Fruit fly (Drosophila melanogaster): ENCODE measurements around the gene kud.

kud gene

dm6 chr3L:16818063-16818462 lies 26.7 kb downstream of the kud start:
- TF ChIP-seq CG1620 (GFP tag; optimal IDR thresholded peaks at IDR 0.05): no peak
- TF ChIP-seq kay (GFP tag; ENCODE audit: borderline replicate concordance): no peak
- no peak for TF ChIP-seq pad (GFP tag; optimal IDR thresholded peaks at IDR 0.05)
- TF ChIP-seq cnc (optimal IDR thresholded peaks at IDR 0.05): no peak
- no peak for TF ChIP-seq CG11617 (GFP tag; optimal IDR thresholded peaks at IDR 0.05)
- TF ChIP-seq cic (GFP tag; optimal IDR thresholded peaks at IDR 0.05): no peak
- no peak for TF ChIP-seq Crg-1 (GFP tag; optimal IDR thresholded peaks at IDR 0.05)
- no peak for TF ChIP-seq ovo (GFP tag; optimal IDR thresholded peaks at IDR 0.05)
- TF ChIP-seq CG12768 (GFP tag; optimal IDR thresholded peaks at IDR 0.05): no peak
- no peak for TF ChIP-seq tj (GFP tag; optimal IDR thresholded peaks at IDR 0.05)
- TF ChIP-seq CG33017 (tag; optimal IDR thresholded peaks at IDR 0.05): no peak
- TF ChIP-seq CG7101 (tag; optimal IDR thresholded peaks at IDR 0.05): no peak
- no peak for TF ChIP-seq bab1 (GFP tag; optimal IDR thresholded peaks at IDR 0.05)
- TF ChIP-seq CG5204 (GFP tag; optimal IDR thresholded peaks at IDR 0.05): no peak
- TF ChIP-seq toe (GFP tag; optimal IDR thresholded peaks at IDR 0.05): no peak

- TF ChIP-seq ovo (GFP tag; optimal IDR thresholded peaks at IDR 0.05): no peak
These were observed 30.8 kb downstream of the kud start for dm6 chr3L:16813984-16814383.

dm6 chr3L:16811908-16812307 lies 32.9 kb downstream of the kud start:
- TF ChIP-seq ovo (GFP tag; optimal IDR thresholded peaks at IDR 0.05) (no peak), cic (GFP tag; optimal IDR thresholded peaks at IDR 0.05) (no peak), CG14711 (tag; optimal IDR thresholded peaks at IDR 0.05) (no peak), bab1 (GFP tag; optimal IDR thresholded peaks at IDR 0.05) (no peak), CG33017 (tag; optimal IDR thresholded peaks at IDR 0.05) (no peak), CG11617 (GFP tag; optimal IDR thresholded peaks at IDR 0.05) (no peak), Mnt (GFP tag; optimal IDR thresholded peaks at IDR 0.05) (no peak), Hr96 (GFP tag; optimal IDR thresholded peaks at IDR 0.05) (no peak), cnc (optimal IDR thresholded peaks at IDR 0.05) (no peak), CG7045 (GFP tag; optimal IDR thresholded peaks at IDR 0.05) (no peak)

DNA sequence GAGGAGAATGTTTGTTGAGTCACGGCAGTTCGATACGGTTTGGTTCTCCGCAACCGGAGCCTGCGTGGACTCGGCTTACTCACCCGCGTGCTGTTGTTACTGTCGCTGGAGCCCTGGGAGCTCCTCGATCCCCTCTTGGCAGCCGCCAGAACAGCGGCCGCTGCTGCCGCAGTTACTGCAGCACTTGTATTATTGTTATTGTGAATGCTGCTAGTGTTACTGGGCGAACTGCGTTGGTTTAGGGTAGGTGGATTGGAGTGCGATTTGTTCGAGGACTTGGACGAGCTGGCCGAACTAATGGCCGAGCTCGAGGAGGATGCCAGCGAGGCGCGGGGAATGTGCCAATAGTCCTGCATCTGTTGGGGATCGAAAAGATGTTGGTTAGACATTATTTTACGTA lies 34.3 kb downstream of the kud start:
- TF ChIP-seq cnc (optimal IDR thresholded peaks at IDR 0.05) (no peak), cic (GFP tag; optimal IDR thresholded peaks at IDR 0.05) (no peak), tj (GFP tag; optimal IDR thresholded peaks at IDR 0.05) (no peak), Crg-1 (GFP tag; optimal IDR thresholded peaks at IDR 0.05) (no peak), toe (GFP tag; optimal IDR thresholded peaks at IDR 0.05) (no peak), CG11617 (GFP tag; optimal IDR thresholded peaks at IDR 0.05) (no peak), ovo (GFP tag; optimal IDR thresholded peaks at IDR 0.05) (no peak), CG14711 (tag; optimal IDR thresholded peaks at IDR 0.05) (no peak), CG5204 (GFP tag; optimal IDR thresholded peaks at IDR 0.05) (no peak), bab1 (GFP tag; optimal IDR thresholded peaks at IDR 0.05) (no peak), CG12768 (GFP tag; optimal IDR thresholded peaks at IDR 0.05) (no peak), CG7101 (tag; optimal IDR thresholded peaks at IDR 0.05) (no peak), CG7045 (GFP tag; optimal IDR thresholded peaks at IDR 0.05) (no peak), Hr96 (GFP tag; optimal IDR thresholded peaks at IDR 0.05) (no peak), pad (GFP tag; optimal IDR thresholded peaks at IDR 0.05) (no peak), CG1620 (GFP tag; optimal IDR thresholded peaks at IDR 0.05) (no peak), CG33017 (tag; optimal IDR thresholded peaks at IDR 0.05) (no peak)

dm6 chr3L:16808139-16808538 lies 36.7 kb downstream of the kud start:
- TF ChIP-seq CG12768 (GFP tag; optimal IDR thresholded peaks at IDR 0.05) (no peak), Mnt (GFP tag; optimal IDR thresholded peaks at IDR 0.05) (peak; percentile 99), CG7101 (tag; optimal IDR thresholded peaks at IDR 0.05) (no peak), kay (GFP tag; ENCODE audit: borderline replicate concordance) (no peak), CG1620 (GFP tag; optimal IDR thresholded peaks at IDR 0.05) (peak; percentile 2), cic (GFP tag; optimal IDR thresholded peaks at IDR 0.05) (no peak), Crg-1 (GFP tag; optimal IDR thresholded peaks at IDR 0.05) (peak; percentile 45), bab1 (GFP tag; optimal IDR thresholded peaks at IDR 0.05) (peak; percentile 9), Hr96 (GFP tag; optimal IDR thresholded peaks at IDR 0.05) (no peak), pad (GFP tag; optimal IDR thresholded peaks at IDR 0.05) (no peak), tj (GFP tag; optimal IDR thresholded peaks at IDR 0.05) (peak; percentile 4), ovo (GFP tag; optimal IDR thresholded peaks at IDR 0.05) (peak; percentile 97), CG14711 (tag; optimal IDR thresholded peaks at IDR 0.05) (no peak)

DNA sequence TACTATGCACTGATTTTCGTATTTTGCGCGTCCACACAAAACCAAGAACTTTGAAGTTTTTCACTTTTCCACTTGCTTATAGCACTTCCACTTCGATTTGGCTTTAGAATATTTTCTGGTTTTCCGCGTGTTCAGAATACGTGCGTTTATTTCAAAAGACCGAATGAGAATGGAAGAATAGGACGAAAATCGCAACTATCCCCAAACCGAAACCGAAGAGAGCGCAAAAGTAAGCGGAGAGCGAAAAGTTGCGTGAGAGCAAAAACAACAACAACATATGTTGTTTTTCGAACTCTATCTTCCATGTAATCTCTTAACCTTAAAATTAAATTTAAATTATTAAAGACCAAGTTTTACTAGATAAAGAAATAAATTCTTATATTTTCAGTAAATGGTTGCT lies 37.2 kb downstream of the kud start, which contains the start of gene CG9674:
Gene CG9674 (minus strand): TSS at position 174 of the 400 bp plus-strand sequence.
- TF ChIP-seq CG1620 (GFP tag; optimal IDR thresholded peaks at IDR 0.05) (no peak), Mnt (GFP tag; optimal IDR thresholded peaks at IDR 0.05) (no peak), CG33017 (tag; optimal IDR thresholded peaks at IDR 0.05) (no peak), tj (GFP tag; optimal IDR thresholded peaks at IDR 0.05) (no peak)

DNA sequence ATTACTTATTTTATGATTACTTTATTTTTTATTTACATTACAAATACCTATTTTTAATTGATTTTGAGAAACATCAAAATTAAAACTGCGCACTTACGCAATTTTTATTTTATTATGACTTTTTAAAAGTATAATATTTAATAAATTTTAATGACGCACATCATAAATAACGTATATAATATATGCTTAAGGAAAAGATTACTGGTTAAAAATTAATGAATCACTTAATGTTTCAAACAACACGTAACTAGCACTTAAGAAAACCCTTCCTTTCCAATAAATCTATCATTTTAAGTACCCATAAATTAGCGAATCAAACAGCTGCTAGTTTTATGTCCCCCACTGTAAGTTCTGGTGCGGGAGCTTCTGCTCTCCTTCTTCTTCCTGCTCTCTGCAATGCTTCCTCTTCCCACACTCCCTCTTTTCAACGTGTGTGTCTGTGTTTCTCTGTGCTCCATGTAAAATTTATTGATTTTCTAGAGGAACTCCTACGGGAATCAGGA lies 37.9 kb downstream of the kud start:
- TF ChIP-seq CG7101 (tag; optimal IDR thresholded peaks at IDR 0.05): peak; percentile 9
- TF ChIP-seq CG7045 (GFP tag; optimal IDR thresholded peaks at IDR 0.05): peak; percentile 76
- peak; percentile 42 for TF ChIP-seq CG12768 (GFP tag; optimal IDR thresholded peaks at IDR 0.05)
- TF ChIP-seq CG11617 (GFP tag; optimal IDR thresholded peaks at IDR 0.05): peak; percentile 75
- TF ChIP-seq Clk (GFP tag; optimal IDR thresholded peaks at IDR 0.05): peak; percentile 7
- peak; percentile 5 for TF ChIP-seq ovo (GFP tag; optimal IDR thresholded peaks at IDR 0.05)
- TF ChIP-seq cnc (optimal IDR thresholded peaks at IDR 0.05): no peak
- no peak for TF ChIP-seq Hr96 (GFP tag; optimal IDR thresholded peaks at IDR 0.05)
- TF ChIP-seq CG33017 (tag; optimal IDR thresholded peaks at IDR 0.05): peak; percentile 53
